Worm (Caenorhabditis elegans) whole organism, young adult: ENCODE measurements around the gene T10H4.4.

Experiments used
- C17E4.6 ChIP-seq: fragments of 200-800 bp; sonication (Bioruptor generic); IDR thresholded peaks from 2 replicates; pipeline ENCODE4 v1.3.6; 2022; ENCODE audit warnings: missing genetic modification reagents, missing genetic modification characterization, missing compliant biosample characterization
- F55B11.4 ChIP-seq: sonication (generic microtip); optimal IDR thresholded peaks from 2 replicates; lab custom pipeline; 2016; ENCODE audit warnings: missing compliant biosample characterization, missing genetic modification characterization, borderline replicate concordance; ENCODE audit not compliant: insufficient read depth
- F57C9.4 ChIP-seq: sonication (generic microtip); optimal IDR thresholded peaks from 2 replicates; lab custom pipeline; 2017; ENCODE audit warnings: mild to moderate bottlenecking, missing genetic modification characterization, missing compliant biosample characterization
- K11D2.4 ChIP-seq: fragments of 200-800 bp; sonication (Bioruptor generic); IDR thresholded peaks from 2 replicates; pipeline ENCODE4 v1.3.6; 2022; ENCODE audit warnings: missing genetic modification reagents, missing genetic modification characterization, missing compliant biosample characterization
- Y53G8AR.9 ChIP-seq: fragments of 200-800 bp; sonication (Bioruptor generic); conservative IDR thresholded peaks from 2 replicates; pipeline ENCODE4 v1.3.6; 2022; ENCODE audit warnings: missing genetic modification reagents, missing genetic modification characterization, missing compliant biosample characterization
- Y56A3A.18 ChIP-seq: fragments of 200-800 bp; sonication (Bioruptor generic); IDR thresholded peaks from 2 replicates; pipeline ENCODE4 v1.3.6; 2022; ENCODE audit warnings: missing genetic modification reagents, missing genetic modification characterization, missing compliant biosample characterization
- Y67H2A.10 ChIP-seq: fragments of 200-800 bp; sonication (Bioruptor generic); conservative IDR thresholded peaks from 2 replicates; pipeline ENCODE4 v1.3.6; 2022; ENCODE audit warnings: missing genetic modification reagents, missing genetic modification characterization, missing compliant biosample characterization
- Y95B8A.8 ChIP-seq: fragments of 200-800 bp; sonication (Bioruptor generic); IDR thresholded peaks from 2 replicates; pipeline ENCODE4 v1.3.6; 2022; ENCODE audit warnings: missing genetic modification reagents, missing genetic modification characterization, missing compliant biosample characterization
- ZK185.1 ChIP-seq: sonication (generic microtip); optimal IDR thresholded peaks from 2 replicates; lab custom pipeline; 2016; ENCODE audit warnings: mild to moderate bottlenecking, missing genetic modification characterization, missing compliant biosample characterization; ENCODE audit not compliant: poor library complexity, severe bottlenecking
- aptf-2 ChIP-seq: fragments of 200-800 bp; sonication (Bioruptor generic); conservative IDR thresholded peaks from 2 replicates; pipeline ENCODE4 v1.3.6; 2022; ENCODE audit warnings: missing genetic modification reagents, missing genetic modification characterization, missing compliant biosample characterization
- aptf-3 ChIP-seq: fragments of 200-800 bp; sonication (Bioruptor generic); IDR thresholded peaks from 2 replicates; pipeline ENCODE4 v1.3.6; 2022; ENCODE audit warnings: missing genetic modification characterization, missing compliant biosample characterization
- atf-7 ChIP-seq: sonication (generic microtip); optimal IDR thresholded peaks from 2 replicates; lab custom pipeline; 2017; ENCODE audit warnings: mild to moderate bottlenecking, missing genetic modification characterization, missing compliant biosample characterization
- cebp-2 ChIP-seq: fragments of 200-800 bp; sonication (Bioruptor generic); IDR thresholded peaks from 2 replicates; pipeline ENCODE4 v1.3.6; 2022; ENCODE audit warnings: missing genetic modification characterization, missing compliant biosample characterization
- ceh-100 ChIP-seq: fragments of 200-800 bp; sonication (Bioruptor generic); IDR thresholded peaks from 2 replicates; pipeline ENCODE4 v1.3.6; 2022; ENCODE audit warnings: missing genetic modification reagents, missing genetic modification characterization, missing compliant biosample characterization
- chd-7 ChIP-seq: sonication (generic microtip); optimal IDR thresholded peaks from 2 replicates; lab custom pipeline; 2016; ENCODE audit warnings: mild to moderate bottlenecking, missing genetic modification characterization, moderate library complexity, missing compliant biosample characterization
- die-1 ChIP-seq: sonication (generic microtip); optimal IDR thresholded peaks from 2 replicates; lab custom pipeline; 2016; ENCODE audit warnings: missing genotype, mild to moderate bottlenecking, missing genetic modification characterization, missing compliant biosample characterization
- egl-18 ChIP-seq: fragments of 200-800 bp; sonication (Bioruptor generic); IDR thresholded peaks from 2 replicates; pipeline ENCODE4 v1.3.6; 2022; ENCODE audit warnings: missing genetic modification reagents, missing genetic modification characterization, missing compliant biosample characterization
- egrh-3 ChIP-seq: fragments of 200-800 bp; sonication (Bioruptor generic); IDR thresholded peaks from 2 replicates; pipeline ENCODE4 v1.3.6; 2022; ENCODE audit warnings: missing genetic modification reagents, missing genetic modification characterization, missing compliant biosample characterization
- ets-4 ChIP-seq: fragments of 200-800 bp; sonication (Bioruptor generic); optimal IDR thresholded peaks from 2 replicates; lab custom pipeline; 2018; ENCODE audit warnings: mild to moderate bottlenecking, missing genetic modification characterization, missing compliant biosample characterization
- him-1 ChIP-seq: sonication (generic microtip); optimal IDR thresholded peaks from 2 replicates; lab custom pipeline; 2016; ENCODE audit warnings: missing genotype, missing genetic modification reagents, missing genetic modification characterization, missing compliant biosample characterization
- hlh-26 ChIP-seq: fragments of 200-800 bp; sonication (Bioruptor generic); conservative IDR thresholded peaks from 2 replicates; pipeline ENCODE4 v1.3.6; 2022; ENCODE audit warnings: missing genetic modification reagents, missing genetic modification characterization, missing compliant biosample characterization
- hmg-1.2 ChIP-seq: fragments of 200-800 bp; sonication (Bioruptor generic); IDR thresholded peaks from 2 replicates; pipeline ENCODE4 v1.3.6; 2022; ENCODE audit warnings: missing genetic modification reagents, missing genetic modification characterization, missing compliant biosample characterization
- hsf-1 ChIP-seq: fragments of 200-800 bp; sonication (Bioruptor generic); IDR thresholded peaks from 2 replicates; pipeline ENCODE4 v1.3.6; 2022; ENCODE audit warnings: missing genetic modification reagents, missing genetic modification characterization, missing compliant biosample characterization
- let-526 ChIP-seq: fragments of 200-800 bp; sonication (Bioruptor generic); IDR thresholded peaks from 2 replicates; pipeline ENCODE4 v1.3.6; 2022; ENCODE audit warnings: missing genetic modification reagents, missing genetic modification characterization, missing compliant biosample characterization
- madf-6 ChIP-seq: fragments of 200-800 bp; sonication (Bioruptor generic); IDR thresholded peaks from 2 replicates; pipeline ENCODE4 v1.3.6; 2022; ENCODE audit warnings: missing genetic modification reagents, missing genetic modification characterization, missing compliant biosample characterization
- nfyb-1 ChIP-seq: fragments of 200-800 bp; sonication (Bioruptor generic); IDR thresholded peaks from 2 replicates; pipeline ENCODE4 v1.3.6; 2022; ENCODE audit warnings: missing genetic modification reagents, missing genetic modification characterization, missing compliant biosample characterization
- nhr-80 ChIP-seq: sonication (generic microtip); optimal IDR thresholded peaks from 2 replicates; lab custom pipeline; 2016; ENCODE audit warnings: missing genetic modification characterization, missing compliant biosample characterization
- pha-4 ChIP-seq: fragments of 150-350 bp; sonication (generic microtip); optimal IDR thresholded peaks from 2 replicates; lab custom pipeline; 2014; ENCODE audit warnings: missing biosample characterization, missing genetic modification reagents, missing genetic modification characterization
- repo-1 ChIP-seq: sonication (generic microtip); optimal IDR thresholded peaks from 2 replicates; lab custom pipeline; 2017; ENCODE audit warnings: mild to moderate bottlenecking, missing genetic modification characterization, missing compliant biosample characterization
- snpc-1.1 ChIP-seq: sonication (generic microtip); optimal IDR thresholded peaks from 2 replicates; lab custom pipeline; 2017; ENCODE audit warnings: missing genetic modification characterization, mild to moderate bottlenecking, missing compliant biosample characterization, antibody characterized with exemption, moderate library complexity, missing genotype, missing genetic modification reagents; ENCODE audit not compliant: insufficient read depth
- tbp1 ChIP-seq: fragments of 200-800 bp; sonication (Bioruptor generic); optimal IDR thresholded peaks from 2 replicates; lab custom pipeline; 2018; ENCODE audit warnings: mild to moderate bottlenecking, missing genetic modification characterization, missing compliant biosample characterization
- tlf-1 ChIP-seq: fragments of 200-800 bp; sonication (Bioruptor generic); optimal IDR thresholded peaks from 2 replicates; lab custom pipeline; 2018; ENCODE audit warnings: mild to moderate bottlenecking, missing genetic modification characterization, missing compliant biosample characterization
- unc-130 ChIP-seq: sonication (generic microtip); optimal IDR thresholded peaks from 2 replicates; lab custom pipeline; 2016; ENCODE audit warnings: missing genetic modification reagents, missing genetic modification characterization, missing compliant biosample characterization
- xnd-1 ChIP-seq: sonication (generic microtip); optimal IDR thresholded peaks from 2 replicates; lab custom pipeline; 2016; ENCODE audit warnings: missing genotype, missing genetic modification reagents, missing genetic modification characterization, missing compliant biosample characterization
- ztf-18 ChIP-seq: sonication (generic microtip); optimal IDR thresholded peaks from 2 replicates; lab custom pipeline; 2016; ENCODE audit warnings: missing genotype, mild to moderate bottlenecking, missing genetic modification characterization, missing compliant biosample characterization
- ztf-28 ChIP-seq: fragments of 200-800 bp; sonication (Bioruptor generic); IDR thresholded peaks from 2 replicates; pipeline ENCODE4 v1.3.6; 2022; ENCODE audit warnings: missing genetic modification reagents, missing genetic modification characterization, missing compliant biosample characterization
- ztf-3 ChIP-seq: fragments of 200-800 bp; sonication (Bioruptor generic); optimal IDR thresholded peaks from 2 replicates; lab custom pipeline; 2018; ENCODE audit warnings: mild to moderate bottlenecking, missing genetic modification characterization, missing compliant biosample characterization
- ztf-6 ChIP-seq: fragments of 200-800 bp; sonication (Bioruptor generic); IDR thresholded peaks from 2 replicates; pipeline ENCODE4 v1.3.6; 2022; ENCODE audit warnings: missing genetic modification reagents, missing genetic modification characterization, missing compliant biosample characterization

The T10H4.4 gene

ce11 chrV:15318638-15319037 is 46.5 kb upstream of the T10H4.4 start, which contains the start of gene nhr-291:
Gene nhr-291 (plus strand): TSS chrV:15318961.
- TF ChIP-seq hlh-26 (GFP tag; lab: Robert Waterston, UW) (no peak), madf-6 (GFP tag; lab: Robert Waterston, UW) (no peak), atf-7 (tag; lab: Kevin White, UChicago) (peak; percentile 18), nhr-80 (tag; lab: Kevin White, UChicago) (peak; percentile 93), pha-4 (tag; lab: Kevin White, UChicago) (peak; percentile 89), xnd-1 (tag; lab: Kevin White, UChicago) (no peak), egrh-3 (GFP tag; lab: Robert Waterston, UW) (no peak), ets-4 (GFP tag; lab: Kevin White, UChicago) (peak; percentile 36), cebp-2 (no peak), egl-18 (no peak)

DNA sequence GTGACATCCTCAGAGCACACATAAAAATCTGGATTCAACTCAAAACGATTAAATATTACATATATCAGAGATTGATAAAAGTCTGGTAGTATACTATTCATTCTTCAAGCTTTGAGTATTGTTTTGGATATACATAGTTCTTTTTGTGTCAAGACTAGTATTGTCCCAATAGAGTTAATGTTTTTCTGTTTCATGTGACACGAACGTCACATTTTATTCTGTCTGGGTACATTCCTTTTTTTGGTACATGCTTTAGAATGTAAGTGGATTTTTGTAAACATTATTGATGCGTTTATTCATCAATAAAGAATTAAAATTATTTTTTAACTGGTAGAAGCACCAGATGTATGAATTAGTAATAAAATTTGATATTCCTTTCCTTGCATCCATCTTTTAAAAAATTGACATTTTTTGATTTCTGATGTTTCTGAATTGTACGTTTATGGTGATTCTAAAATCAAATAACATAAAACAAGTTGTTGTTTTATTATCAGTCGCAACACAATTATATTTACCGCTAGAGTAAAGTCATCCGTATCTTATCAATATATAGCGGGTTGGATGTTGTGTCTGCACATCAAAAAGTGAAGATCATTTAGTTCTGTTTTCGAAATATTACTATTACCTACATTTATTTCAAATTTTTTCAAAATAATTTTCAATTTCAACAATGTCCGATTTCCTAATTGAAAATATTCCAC is 43.8 kb upstream of the T10H4.4 start, which contains the start of the genes srt-22 and nhr-246:
srt-22 (minus strand) TSS at position 101 of the 701 bp plus-strand sequence.
nhr-246 (plus strand) TSS at position 651 of the 701 bp plus-strand sequence.
- TF ChIP-seq ets-4 (GFP tag; lab: Kevin White, UChicago) = no peak
- TF ChIP-seq chd-7 (tag; lab: Kevin White, UChicago) = no peak
- TF ChIP-seq hmg-1.2 (GFP tag; lab: Robert Waterston, UW) = no peak
- no peak for TF ChIP-seq aptf-2
- TF ChIP-seq die-1 (tag; lab: Kevin White, UChicago) = no peak
- no peak for TF ChIP-seq F55B11.4 (tag; lab: Kevin White, UChicago)
- no peak for TF ChIP-seq Y53G8AR.9 (GFP tag; lab: Robert Waterston, UW)
- no peak for TF ChIP-seq unc-130 (GFP tag; lab: Kevin White, UChicago)
- no peak for TF ChIP-seq C17E4.6 (GFP tag; lab: Robert Waterston, UW)
- TF ChIP-seq Y67H2A.10 = no peak
- no peak for TF ChIP-seq ZK185.1 (tag; lab: Kevin White, UChicago)
- no peak for TF ChIP-seq Y56A3A.18 (GFP tag; lab: Robert Waterston, UW)
- TF ChIP-seq ztf-18 = no peak

DNA sequence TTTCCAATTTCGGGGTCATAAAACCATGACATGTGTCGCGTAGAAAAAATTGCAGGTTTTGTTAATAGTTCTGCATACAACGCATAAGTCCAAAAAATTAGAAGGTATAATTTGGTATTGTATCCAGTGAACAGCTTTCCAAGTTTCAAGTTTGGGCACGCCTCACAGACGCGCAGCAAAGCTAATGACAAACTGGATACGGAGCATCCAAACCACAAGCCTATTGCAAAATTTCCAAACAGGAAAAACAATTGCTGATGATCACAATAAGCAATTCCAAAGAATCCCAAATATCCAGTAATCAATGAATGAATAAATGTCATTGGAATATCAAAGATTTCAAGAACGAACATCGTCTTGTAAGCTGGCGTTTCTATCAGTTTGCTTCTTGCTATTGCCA is 41.4 kb upstream of the T10H4.4 start:
- TF ChIP-seq him-1 (no peak), F57C9.4 (tag; lab: Kevin White, UChicago) (no peak), aptf-3 (GFP tag; lab: Robert Waterston, UW) (no peak), tbp1 (GFP tag; lab: Kevin White, UChicago) (no peak), hsf-1 (GFP tag; lab: Robert Waterston, UW) (no peak), Y95B8A.8 (no peak), K11D2.4 (no peak), let-526 (GFP tag; lab: Robert Waterston, UW) (no peak), repo-1 (tag; lab: Kevin White, UChicago) (no peak), ztf-3 (GFP tag; lab: Kevin White, UChicago) (no peak), tlf-1 (GFP tag; lab: Kevin White, UChicago) (no peak), snpc-1.1 (tag; lab: Kevin White, UChicago) (no peak), egrh-3 (GFP tag; lab: Robert Waterston, UW) (no peak), ztf-6 (GFP tag; lab: Robert Waterston, UW) (no peak), Y53G8AR.9 (GFP tag; lab: Robert Waterston, UW) (no peak), ztf-28 (no peak), xnd-1 (tag; lab: Kevin White, UChicago) (no peak), ceh-100 (GFP tag; lab: Robert Waterston, UW) (no peak), nfyb-1 (GFP tag; lab: Robert Waterston, UW) (no peak)
